Worm (Caenorhabditis elegans) whole organism, young adult: ENCODE results near the gene irld-20.

Experiments used
- B0019.2 ChIP-seq: fragments of 200-800 bp; sonication (Bioruptor generic); conservative IDR thresholded peaks from 2 replicates; pipeline ENCODE4 v1.3.6; 2022; ENCODE audit warnings: missing genetic modification reagents, missing genetic modification characterization, missing compliant biosample characterization
- C06A6.2 ChIP-seq: fragments of 200-800 bp; sonication (Bioruptor generic); conservative IDR thresholded peaks from 2 replicates; pipeline ENCODE4 v1.3.6; 2022; ENCODE audit warnings: missing genetic modification characterization, missing compliant biosample characterization
- F49E8.2 ChIP-seq: sonication (generic microtip); optimal IDR thresholded peaks from 3 replicates; lab custom pipeline; 2017; ENCODE audit warnings: missing genetic modification characterization, mild to moderate bottlenecking, missing compliant biosample characterization, antibody characterized with exemption, moderate library complexity; ENCODE audit not compliant: insufficient read depth
- F52B5.7 ChIP-seq: sonication (generic microtip); optimal IDR thresholded peaks from 2 replicates; lab custom pipeline; 2016; ENCODE audit warnings: mild to moderate bottlenecking, missing genetic modification characterization, missing compliant biosample characterization
- F57A8.1 ChIP-seq: fragments of 200-800 bp; sonication (Bioruptor generic); optimal IDR thresholded peaks from 2 replicates; lab custom pipeline; 2018; ENCODE audit warnings: mild to moderate bottlenecking, missing genetic modification characterization, moderate library complexity, missing compliant biosample characterization
- K12H6.12 ChIP-seq: fragments of 200-800 bp; sonication (Bioruptor generic); optimal IDR thresholded peaks from 2 replicates; lab custom pipeline; 2018; ENCODE audit warnings: mild to moderate bottlenecking, missing genetic modification characterization, missing compliant biosample characterization
- ama-1 ChIP-seq, 3 experiments: fragments of 150-350 bp in 1 of 3; sonication (generic microtip) in 2 of 3; optimal IDR thresholded peaks; 2 replicates each; lab custom pipeline; 2014 to 2018; ENCODE audit warnings: missing biosample characterization in 2 of 3, missing genetic modification characterization in 2 of 3, missing genetic modification reagents in 2 of 3
- bed-2 ChIP-seq: fragments of 200-800 bp; sonication (Bioruptor generic); IDR thresholded peaks from 2 replicates; pipeline ENCODE4 v1.3.6; 2022; ENCODE audit warnings: missing genetic modification reagents, missing genetic modification characterization, missing compliant biosample characterization
- ceh-27 ChIP-seq: fragments of 200-800 bp; sonication (Bioruptor generic); optimal IDR thresholded peaks from 2 replicates; lab custom pipeline; 2018; ENCODE audit warnings: mild to moderate bottlenecking, missing genetic modification characterization, moderate library complexity, missing compliant biosample characterization
- chd-7 ChIP-seq: sonication (generic microtip); optimal IDR thresholded peaks from 2 replicates; lab custom pipeline; 2016; ENCODE audit warnings: mild to moderate bottlenecking, missing genetic modification characterization, moderate library complexity, missing compliant biosample characterization
- die-1 ChIP-seq: sonication (generic microtip); optimal IDR thresholded peaks from 2 replicates; lab custom pipeline; 2016; ENCODE audit warnings: missing genotype, mild to moderate bottlenecking, missing genetic modification characterization, missing compliant biosample characterization
- ets-4 ChIP-seq: fragments of 200-800 bp; sonication (Bioruptor generic); optimal IDR thresholded peaks from 2 replicates; lab custom pipeline; 2018; ENCODE audit warnings: mild to moderate bottlenecking, missing genetic modification characterization, missing compliant biosample characterization
- hmg-1.2 ChIP-seq: fragments of 200-800 bp; sonication (Bioruptor generic); IDR thresholded peaks from 2 replicates; pipeline ENCODE4 v1.3.6; 2022; ENCODE audit warnings: missing genetic modification reagents, missing genetic modification characterization, missing compliant biosample characterization
- mcd-1 ChIP-seq: fragments of 200-800 bp; sonication (Bioruptor generic); IDR thresholded peaks from 2 replicates; pipeline ENCODE4 v1.3.6; 2022; ENCODE audit warnings: missing genetic modification reagents, missing genetic modification characterization, missing compliant biosample characterization
- nfya-2 ChIP-seq: fragments of 200-800 bp; sonication (Bioruptor generic); IDR thresholded peaks from 2 replicates; pipeline ENCODE4 v1.3.6; 2022; ENCODE audit warnings: missing genetic modification reagents, missing genetic modification characterization, missing compliant biosample characterization
- rcor-1 ChIP-seq: fragments of 200-800 bp; sonication (Bioruptor generic); IDR thresholded peaks from 2 replicates; pipeline ENCODE4 v1.3.6; 2022; ENCODE audit warnings: missing genetic modification reagents, missing genetic modification characterization, missing compliant biosample characterization
- snpc-1.1 ChIP-seq: sonication (generic microtip); optimal IDR thresholded peaks from 2 replicates; lab custom pipeline; 2017; ENCODE audit warnings: missing genetic modification characterization, mild to moderate bottlenecking, missing compliant biosample characterization, antibody characterized with exemption, moderate library complexity, missing genotype, missing genetic modification reagents; ENCODE audit not compliant: insufficient read depth
- somi-1 ChIP-seq: fragments of 200-800 bp; sonication (Bioruptor generic); optimal IDR thresholded peaks from 2 replicates; lab custom pipeline; 2018; ENCODE audit warnings: mild to moderate bottlenecking, missing genetic modification characterization, missing compliant biosample characterization
- sptf-2 ChIP-seq: fragments of 200-800 bp; sonication (Bioruptor generic); optimal IDR thresholded peaks from 2 replicates; lab custom pipeline; 2018; ENCODE audit warnings: mild to moderate bottlenecking, missing genetic modification characterization, missing compliant biosample characterization
- zfh-2 ChIP-seq: fragments of 200-800 bp; sonication (Bioruptor generic); conservative IDR thresholded peaks from 2 replicates; pipeline ENCODE4 v1.3.6; 2022; ENCODE audit warnings: missing genetic modification reagents, missing genetic modification characterization, missing compliant biosample characterization
- ztf-3 ChIP-seq: fragments of 200-800 bp; sonication (Bioruptor generic); optimal IDR thresholded peaks from 2 replicates; lab custom pipeline; 2018; ENCODE audit warnings: mild to moderate bottlenecking, missing genetic modification characterization, missing compliant biosample characterization

irld-20 gene

DNA sequence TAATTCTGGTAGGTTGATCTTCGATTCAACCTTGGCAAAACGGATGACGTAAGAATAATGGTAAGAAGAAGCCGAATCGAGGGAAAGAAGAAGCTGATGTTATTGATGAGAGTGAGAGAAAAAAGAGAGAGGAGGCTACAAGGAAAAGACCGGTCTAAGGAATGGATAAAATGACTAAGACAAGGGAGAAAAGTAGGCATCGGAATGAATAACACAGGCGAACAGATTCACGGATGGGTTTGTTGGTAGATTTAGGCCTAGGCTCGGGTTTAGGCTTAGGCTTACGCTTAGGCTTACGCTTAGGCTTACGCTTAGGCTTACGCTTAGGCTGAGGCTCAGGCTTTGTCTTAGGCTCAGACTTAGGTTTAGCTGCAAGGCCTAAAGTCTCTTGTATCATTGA is 47.6 kb downstream of the irld-20 start, which contains the start of gene agmo-1:
Gene agmo-1 (minus strand): TSS at position 101 of the 400 bp plus-strand sequence.
- TF ChIP-seq F57A8.1 (GFP tag; lab: Kevin White, UChicago) (no peak), ama-1 (optimal IDR thresholded peaks at IDR 0.05; lab: Kevin White, UChicago) (no peak), ama-1 (GFP tag; optimal IDR thresholded peaks at IDR 0.05; lab: Kevin White, UChicago) (no peak), B0019.2 (no peak), F49E8.2 (tag; lab: Kevin White, UChicago) (no peak), ceh-27 (GFP tag; lab: Kevin White, UChicago) (no peak), ztf-3 (no peak), snpc-1.1 (no peak), bed-2 (GFP tag; lab: Robert Waterston, UW) (no peak), K12H6.12 (no peak), mcd-1 (GFP tag; lab: Robert Waterston, UW) (no peak), F52B5.7 (no peak), rcor-1 (GFP tag; lab: Robert Waterston, UW) (no peak), somi-1 (no peak), nfya-2 (GFP tag; lab: Robert Waterston, UW) (no peak), sptf-2 (GFP tag; lab: Kevin White, UChicago) (no peak), C06A6.2 (no peak), chd-7 (tag; lab: Kevin White, UChicago) (no peak), hmg-1.2 (GFP tag; lab: Robert Waterston, UW) (no peak)

DNA sequence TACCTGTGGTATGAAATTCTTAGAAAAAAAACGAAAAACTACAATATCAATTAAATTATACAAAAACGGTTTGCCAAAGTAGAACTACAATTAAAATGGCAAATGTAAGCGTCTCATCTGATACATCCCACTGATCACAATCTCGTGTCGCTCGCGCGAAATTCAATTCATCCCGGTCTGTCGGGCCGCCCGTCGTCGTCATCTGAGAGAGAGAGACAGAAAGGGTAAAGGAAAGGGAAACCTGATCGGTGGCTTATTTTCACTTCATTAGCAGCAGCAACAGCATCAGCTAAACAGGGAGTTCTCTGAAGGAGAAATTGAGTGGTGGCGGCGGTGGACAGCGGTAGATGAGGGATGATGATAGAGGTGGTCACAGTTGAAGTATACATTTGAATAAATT is 49.6 kb downstream of the irld-20 start:
- TF ChIP-seq ets-4 (GFP tag; lab: Kevin White, UChicago), result no peak
- TF ChIP-seq zfh-2 (GFP tag; lab: Robert Waterston, UW), result 0 out of 2 replicates have a peak, but pooled peaks have one; percentile 26
- no peak for TF ChIP-seq die-1
- TF ChIP-seq, all 124 proteins: peak for 1
